Fruit fly (Drosophila melanogaster) whole organism: ENCODE results near the gene rut.

Experiments used
- CG8478 ChIP-seq: fragments of >200 bp; optimal IDR thresholded peaks from 2 replicates; lab custom pipeline; 2018; ENCODE audit warnings: inconsistent platforms
- psq ChIP-seq: fragments of >200 bp; optimal IDR thresholded peaks from 2 replicates; lab custom pipeline; 2017

DNA sequence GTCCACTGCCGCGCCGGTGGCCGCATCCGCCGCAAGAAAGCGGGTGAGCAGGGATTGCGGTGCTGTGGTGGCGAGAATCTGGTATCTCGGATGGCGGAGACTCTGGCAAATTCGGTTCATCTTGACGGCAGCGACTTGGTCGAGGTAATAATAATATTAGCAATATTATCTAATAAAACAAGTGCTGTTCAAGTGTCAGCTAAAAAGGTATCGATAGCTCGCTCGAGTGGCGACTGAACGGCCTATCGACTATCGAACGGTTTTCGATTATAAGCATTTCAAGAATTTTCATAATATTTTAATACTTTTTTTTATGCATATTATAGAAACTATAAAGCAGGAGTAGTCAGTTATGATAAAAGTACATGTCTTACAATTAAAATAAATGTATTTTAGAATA is 12.1 kb upstream of the rut start, which contains the start of gene Grx5:
- no peak for TF ChIP-seq psq
- TF ChIP-seq CG8478: no peak
